Fruit fly (Drosophila melanogaster) ovary, adult (tissue): Measurements from ENCODE around the gene CG10600.

ENCODE experiments used
- CG17801 ChIP-seq: fragments of 200-800 bp; optimal IDR thresholded peaks from 2 replicates; lab custom pipeline; 2019; ENCODE audit warnings: missing biosample characterization, mild to moderate bottlenecking, missing genetic modification characterization, moderate library complexity; ENCODE audit not compliant: partially characterized antibody

Gene CG10600

DNA sequence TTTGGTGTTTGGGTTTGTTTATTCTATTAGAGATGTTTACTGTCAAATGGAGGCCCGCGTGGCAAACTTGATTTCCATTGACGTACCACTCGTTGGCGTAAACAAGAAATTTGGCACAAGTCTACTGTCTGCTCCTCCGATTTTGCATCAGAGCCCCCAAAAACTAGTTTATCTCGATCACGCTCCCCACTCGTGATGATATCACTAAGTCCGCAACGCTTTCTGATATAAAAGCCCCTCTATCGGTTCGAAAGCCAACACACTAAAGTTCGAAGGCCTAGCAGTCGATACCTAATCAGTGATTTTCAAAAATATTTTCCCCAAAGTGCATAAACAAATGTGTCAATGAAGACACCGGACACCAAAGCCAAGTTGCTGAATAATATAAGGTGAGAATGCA lies 26.7 kb downstream of the CG10600 start:
- TF ChIP-seq CG17801 (GFP tag; lab: Kevin White, UChicago): no peak

DNA sequence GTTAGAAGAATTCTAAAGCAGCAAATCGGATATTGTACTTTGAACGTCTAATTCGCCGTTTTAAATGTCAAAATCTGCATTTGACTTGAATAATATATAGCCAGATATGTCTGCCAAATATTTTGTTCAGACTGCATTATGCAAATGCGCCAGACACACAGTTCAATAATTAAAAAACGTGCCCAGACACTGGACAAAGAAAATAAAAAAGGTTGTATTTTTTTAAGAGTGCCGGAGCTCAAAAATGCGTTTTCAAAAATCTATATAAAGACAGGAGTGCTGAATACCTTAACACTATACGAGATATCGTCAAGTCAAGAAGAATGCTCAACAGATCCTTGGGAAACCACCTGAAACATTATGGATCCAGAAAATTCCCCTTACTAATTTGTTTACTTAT lies 27.1 kb downstream of the CG10600 start, which contains the start of the genes CG17325 and CG42305:
Gene CG17325 (plus strand): TSS at position 301 of the 400 bp plus-strand sequence.
Gene CG42305 (plus strand): TSS at position 301 of the 400 bp plus-strand sequence.
- TF ChIP-seq CG17801 (GFP tag; lab: Kevin White, UChicago): no peak

DNA sequence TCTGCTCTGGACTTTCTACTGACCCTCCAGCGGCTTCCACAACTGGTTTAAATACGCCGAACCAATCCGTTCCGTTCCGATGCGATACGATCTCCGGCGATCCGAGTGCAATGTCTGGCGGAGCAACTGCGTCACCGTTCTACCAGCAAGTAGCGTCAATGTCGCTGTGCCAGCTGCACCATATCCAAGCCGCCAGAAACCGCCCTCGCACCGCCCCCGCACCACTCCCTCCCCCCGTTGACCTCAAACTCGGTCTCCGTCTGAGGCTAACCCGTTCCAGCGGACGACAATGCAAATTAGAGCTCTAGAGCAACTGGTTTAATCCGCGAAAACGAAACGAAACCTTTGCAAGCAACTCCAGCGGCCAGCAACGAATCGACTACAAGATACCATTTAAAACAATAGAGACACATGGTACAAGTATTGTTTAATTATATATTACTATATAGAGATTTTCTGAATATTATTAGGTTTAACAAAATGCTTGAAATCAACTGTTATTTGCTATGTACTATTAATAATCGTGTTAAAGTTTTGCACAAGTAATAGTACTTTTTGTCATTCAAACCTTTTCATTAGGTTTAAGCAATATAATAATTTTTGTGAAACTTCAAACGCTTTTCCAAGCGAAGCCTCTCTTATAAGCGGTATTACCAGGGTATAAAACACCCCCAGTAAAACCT lies 28.4 kb downstream of the CG10600 start, which contains the start of the genes CG10570 and CG42502:
Gene CG10570 (minus strand): TSS at position 293 of the 683 bp plus-strand sequence.
Gene CG42502 (minus strand): TSS at position 293 of the 683 bp plus-strand sequence.
- TF ChIP-seq CG17801 (GFP tag; lab: Kevin White, UChicago): no peak

DNA sequence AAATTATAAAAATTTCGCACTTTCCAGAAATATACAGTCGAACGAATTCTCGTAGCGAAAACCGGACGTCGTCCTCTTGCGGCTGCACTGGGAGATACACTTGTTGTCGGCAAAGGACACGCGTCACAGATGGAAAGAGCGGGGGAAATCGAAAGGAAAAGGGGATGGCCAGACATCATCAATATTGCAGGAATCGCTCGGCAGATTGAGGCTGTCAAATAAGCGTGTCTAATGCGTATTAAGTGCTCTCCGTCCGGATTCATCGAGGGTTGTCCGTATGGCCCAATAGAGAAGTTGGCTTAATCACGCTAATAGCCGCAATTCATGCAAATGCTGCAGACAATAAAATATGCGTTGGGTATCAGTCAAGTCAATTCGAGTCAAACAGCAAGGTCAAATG lies 30.0 kb downstream of the CG10600 start:
- no peak for TF ChIP-seq CG17801 (GFP tag; lab: Kevin White, UChicago)

DNA sequence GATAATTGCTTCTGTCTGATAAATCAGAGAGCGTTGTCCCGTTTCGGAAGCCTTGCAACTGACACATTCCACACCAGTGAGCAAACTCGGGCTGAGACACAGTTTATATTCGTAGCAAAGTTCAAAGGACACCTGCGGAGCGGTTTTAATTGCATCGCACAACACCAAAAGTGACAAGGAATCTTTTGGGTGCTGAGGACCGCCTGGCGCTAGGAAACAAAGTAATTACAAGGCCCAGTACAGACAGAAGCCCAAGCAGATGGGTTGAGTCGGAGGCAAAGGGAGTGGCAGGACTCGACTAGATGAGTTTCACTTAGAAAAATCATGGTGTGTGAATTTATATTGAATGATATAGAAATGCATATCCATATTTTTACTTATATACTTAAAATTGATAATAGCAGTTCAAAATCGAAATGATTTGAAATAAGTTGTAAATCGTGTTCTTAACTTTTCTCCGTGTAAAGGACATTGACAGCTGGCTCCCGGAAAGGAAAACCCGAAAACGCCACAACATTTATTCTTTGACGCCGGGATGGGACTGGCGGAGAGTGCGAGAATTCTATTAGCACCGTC lies 30.6 kb downstream of the CG10600 start:
- TF ChIP-seq CG17801 (GFP tag; lab: Kevin White, UChicago): no peak

DNA sequence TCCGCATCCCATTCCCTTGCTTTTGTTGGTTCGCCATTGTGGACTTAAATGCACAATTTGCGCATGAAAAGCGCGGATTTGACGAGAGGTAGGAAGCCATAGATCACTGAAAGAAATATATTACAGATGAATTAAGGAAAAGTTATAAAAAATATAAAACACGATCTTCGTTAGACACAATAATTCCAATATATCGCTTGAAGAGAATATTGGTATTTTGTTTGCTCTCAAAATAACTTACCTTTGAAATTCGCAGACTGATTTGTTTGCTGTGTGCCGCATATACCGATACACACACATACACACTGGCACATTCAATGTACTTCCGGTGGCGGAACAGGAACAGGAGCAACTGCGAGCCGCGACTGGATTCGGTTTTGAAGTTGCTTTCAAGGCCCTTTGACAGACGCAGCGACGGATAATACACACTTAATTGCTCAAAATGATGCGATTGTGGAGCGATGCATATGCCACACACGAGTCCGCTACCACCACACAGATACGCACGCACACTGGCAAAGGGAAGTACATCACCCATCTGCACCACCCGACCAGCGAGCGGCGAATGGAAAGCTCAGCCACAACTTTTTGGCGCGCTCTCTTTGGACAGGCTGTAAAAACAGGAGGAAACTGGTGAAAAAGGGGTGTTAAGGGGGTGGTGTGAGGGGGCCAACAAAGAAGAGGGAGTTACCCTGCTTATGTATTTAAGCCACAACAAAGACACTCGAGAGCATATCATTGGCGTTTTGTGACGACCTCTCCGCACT lies 33.7 kb downstream of the CG10600 start:
- TF ChIP-seq CG17801 (GFP tag; lab: Kevin White, UChicago): no peak

DNA sequence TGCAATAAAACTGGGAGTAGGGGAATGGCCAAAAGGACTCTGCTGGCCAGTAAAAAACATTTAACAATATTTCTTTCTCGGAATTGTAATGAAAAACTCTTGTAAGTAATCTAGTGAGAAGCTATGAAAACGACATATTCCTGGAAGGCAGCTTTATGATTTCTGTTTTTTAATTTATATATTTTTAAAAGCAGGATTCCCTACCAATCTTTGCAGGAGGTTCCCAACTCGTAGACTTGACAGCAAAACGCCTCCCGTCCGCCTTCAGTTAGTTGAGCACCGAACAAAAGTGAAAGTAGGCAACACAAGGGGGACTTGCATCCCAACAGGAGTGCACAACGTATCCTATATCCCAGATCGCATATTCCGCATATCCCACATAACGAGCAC lies 34.2 kb downstream of the CG10600 start, which contains the start of gene CG43814:
Gene CG43814 (minus strand): TSS at position 101 of the 390 bp plus-strand sequence.
- no peak for TF ChIP-seq CG17801 (GFP tag; lab: Kevin White, UChicago)

DNA sequence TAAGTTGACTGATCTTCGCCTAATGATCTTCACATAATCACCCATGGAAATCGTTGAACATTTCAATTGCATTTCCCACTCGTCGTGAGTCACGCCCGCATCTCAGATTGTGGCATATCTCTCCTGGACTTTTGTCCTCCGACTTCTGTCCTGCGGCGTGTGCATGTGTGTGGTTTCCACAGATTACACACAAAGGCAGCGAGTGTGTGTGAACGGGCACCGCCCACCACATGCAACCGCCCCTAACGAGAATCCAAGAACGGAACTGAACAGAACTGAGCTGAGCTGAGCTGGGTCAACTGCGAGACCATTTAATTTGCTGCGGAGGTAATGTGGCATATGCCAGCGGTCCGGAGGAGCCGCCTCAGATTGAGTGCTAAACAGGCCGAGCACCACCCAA lies 37.8 kb downstream of the CG10600 start:
- no peak for TF ChIP-seq CG17801 (GFP tag; lab: Kevin White, UChicago)

DNA sequence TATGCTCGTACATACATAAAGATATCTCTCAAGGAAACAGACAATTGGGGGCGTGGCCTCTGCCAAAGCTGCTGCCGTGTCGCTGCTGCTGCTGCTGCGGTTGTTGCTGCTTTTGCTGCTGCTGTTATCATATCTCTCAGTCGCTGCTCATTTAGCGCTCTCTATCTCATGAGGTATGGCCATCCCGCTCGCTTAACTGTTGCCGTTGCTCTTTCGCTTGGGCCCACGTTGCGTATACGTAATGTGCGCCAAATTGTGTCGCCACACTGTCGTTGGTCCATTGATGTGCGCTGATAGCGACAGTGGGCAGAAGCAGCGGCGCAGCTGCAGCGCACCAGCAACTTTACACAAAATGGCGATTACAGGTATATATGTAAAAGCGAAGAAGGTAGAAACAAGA lies 43.0 kb downstream of the CG10600 start:
- no peak for TF ChIP-seq CG17801 (GFP tag; lab: Kevin White, UChicago)

DNA sequence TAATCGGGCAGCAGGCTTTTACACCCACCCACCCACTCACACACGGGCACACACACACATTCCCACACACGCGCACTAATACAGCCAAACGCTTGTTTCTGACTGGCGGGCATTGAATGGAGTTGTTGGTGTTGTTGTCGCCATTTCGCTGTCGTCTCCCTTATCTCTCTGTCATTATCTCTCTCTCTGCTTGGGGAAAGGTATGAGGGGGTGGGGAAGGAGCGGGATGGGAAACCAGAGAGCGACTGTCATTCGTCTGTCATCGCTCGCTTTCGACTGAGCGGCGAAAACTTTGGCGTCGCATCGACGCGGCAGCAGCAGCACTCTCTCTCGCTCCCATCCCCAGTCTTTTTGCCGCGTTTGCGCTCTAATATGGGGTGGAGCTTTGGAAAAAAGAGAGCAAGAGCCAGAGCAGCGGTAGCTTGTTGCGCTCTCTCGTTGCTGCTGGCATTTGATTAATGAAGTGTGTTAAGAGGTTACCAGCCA lies 43.5 kb downstream of the CG10600 start:
- TF ChIP-seq CG17801 (GFP tag; lab: Kevin White, UChicago): no peak

DNA sequence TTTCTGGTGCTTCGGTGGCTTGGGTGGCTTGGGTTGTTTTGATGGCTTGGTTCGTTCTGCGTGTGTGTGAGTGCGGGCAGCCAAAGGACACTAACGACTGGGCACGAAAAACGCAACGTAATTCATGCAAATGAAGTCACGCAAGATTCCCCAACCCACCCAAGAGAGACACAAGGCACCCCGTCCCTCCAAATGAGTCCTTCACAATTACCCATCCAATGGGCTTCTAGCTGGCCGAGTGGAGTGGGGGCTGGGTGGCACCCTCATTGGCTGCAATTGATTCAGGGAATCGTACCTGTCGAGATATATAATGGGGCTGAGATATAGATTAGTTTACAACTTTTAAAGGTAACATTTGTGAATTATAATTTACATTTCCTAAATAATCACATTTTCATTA lies 46.2 kb downstream of the CG10600 start:
- no peak for TF ChIP-seq CG17801 (GFP tag; lab: Kevin White, UChicago)

DNA sequence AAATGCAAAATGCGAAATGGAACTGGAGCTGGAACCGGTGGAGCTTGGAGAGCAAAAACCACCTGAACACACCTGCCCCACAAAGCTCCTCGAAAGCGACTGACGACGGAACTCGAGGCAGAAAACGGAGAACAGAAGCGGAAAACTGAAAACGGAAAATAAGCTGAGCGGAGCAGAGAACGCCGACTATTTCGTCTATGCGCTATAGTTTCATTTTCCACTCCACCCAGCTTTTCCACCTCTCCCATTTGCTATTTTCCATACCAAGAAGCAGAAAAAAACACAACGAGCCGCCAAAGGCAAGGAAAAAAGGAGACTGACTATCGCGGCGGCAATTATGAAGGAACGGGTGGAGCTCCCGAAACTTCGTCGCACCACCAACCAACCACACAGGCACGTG lies 46.7 kb downstream of the CG10600 start, which contains the start of gene ham:
Gene ham (minus strand): TSS at position 101 of the 400 bp plus-strand sequence.
- no peak for TF ChIP-seq CG17801 (GFP tag; lab: Kevin White, UChicago)

DNA sequence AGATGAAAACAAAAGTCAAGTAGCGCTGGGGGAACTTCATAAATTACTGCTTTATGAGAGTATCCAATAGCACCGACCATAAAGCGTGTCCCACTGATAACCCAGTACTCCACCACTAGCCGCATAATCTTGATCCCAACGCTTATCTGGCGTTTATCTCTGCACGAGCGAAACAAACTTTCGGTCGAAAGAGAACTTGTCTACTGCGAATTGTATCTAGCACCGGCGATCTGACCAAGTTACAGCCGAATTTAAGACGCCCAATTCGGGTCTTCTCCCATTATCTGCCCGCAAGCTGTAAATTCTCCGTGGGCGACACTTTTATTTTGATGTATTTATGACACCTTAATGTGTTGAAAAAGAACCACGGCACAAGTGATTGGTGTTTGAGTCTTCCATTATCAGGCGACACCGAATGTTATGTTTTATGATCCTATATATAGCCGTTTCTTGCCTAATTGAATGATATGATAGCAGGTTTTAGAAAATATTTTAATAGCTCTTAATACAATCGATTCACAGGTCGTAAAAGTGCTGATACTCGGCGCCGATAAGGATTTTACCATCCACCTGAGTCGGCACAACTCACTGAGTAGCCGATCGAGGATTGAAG lies 49.6 kb downstream of the CG10600 start:
- TF ChIP-seq CG17801 (GFP tag; lab: Kevin White, UChicago): no peak

DNA sequence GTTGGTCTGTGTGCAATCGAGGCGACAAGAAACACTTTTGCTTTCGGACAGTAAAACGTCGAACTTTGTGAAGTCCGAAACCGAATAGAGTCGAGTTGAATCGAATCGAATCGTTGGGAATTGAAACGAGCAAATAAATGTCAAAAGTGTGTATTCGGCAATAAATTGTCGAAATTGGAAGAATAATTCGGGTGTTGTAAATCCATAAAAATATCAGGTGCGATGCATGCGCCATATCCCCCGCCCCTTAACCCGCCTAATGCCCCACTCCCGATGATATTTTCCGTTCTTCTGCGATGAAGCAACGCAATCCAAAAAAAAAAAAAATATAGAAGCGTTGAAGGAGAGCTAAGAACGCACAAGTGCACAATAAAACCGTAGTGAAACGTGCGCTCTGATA lies 50.5 kb downstream of the CG10600 start:
- TF ChIP-seq CG17801 (GFP tag; lab: Kevin White, UChicago): no peak
